Fruit fly (Drosophila melanogaster) whole organism, embryonic: ENCODE results near the gene COX7AL.
A peak's percentile ranks its signal among the peaks of the same experiment; 100 is the strongest.

Source experiments
- Abd-B ChIP-seq: fragments of 200-800 bp; sonication (Bioruptor generic); optimal IDR thresholded peaks from 2 replicates; lab custom pipeline; 2018; ENCODE audit warnings: missing biosample characterization, mild to moderate bottlenecking, missing genetic modification characterization, moderate library complexity
- CG11398 ChIP-seq: fragments of 200-800 bp; sonication (Bioruptor generic); optimal IDR thresholded peaks from 2 replicates; lab custom pipeline; 2016; ENCODE audit warnings: missing biosample characterization, missing genetic modification characterization
- CG11504 ChIP-seq: fragments of 200-800 bp; sonication (Bioruptor generic); optimal IDR thresholded peaks from 3 replicates; lab custom pipeline; 2019; ENCODE audit warnings: missing biosample characterization, mild to moderate bottlenecking, missing genetic modification characterization, moderate library complexity
- CG11696 ChIP-seq: fragments of 200-800 bp; sonication (Bioruptor generic); IDR thresholded peaks from 2 replicates; pipeline ENCODE4 v1.3.6; 2022; ENCODE audit warnings: missing biosample characterization, missing genetic modification characterization
- CG13775 ChIP-seq: fragments of 200-800 bp; sonication (Bioruptor generic); optimal IDR thresholded peaks from 3 replicates; lab custom pipeline; 2017; ENCODE audit warnings: missing biosample characterization, mild to moderate bottlenecking, missing genetic modification characterization
- CG15073 ChIP-seq: fragments of 200-800 bp; sonication (Bioruptor generic); optimal IDR thresholded peaks from 2 replicates; lab custom pipeline; 2016; ENCODE audit warnings: missing biosample characterization, missing genetic modification characterization
- CG15514 ChIP-seq: fragments of 200-800 bp; sonication (Bioruptor generic); optimal IDR thresholded peaks from 3 replicates; lab custom pipeline; 2017; ENCODE audit warnings: missing biosample characterization, missing genetic modification characterization, mild to moderate bottlenecking, moderate library complexity, missing genetic modification reagents
- CG1647 ChIP-seq: fragments of 200-800 bp; sonication (Bioruptor generic); optimal IDR thresholded peaks from 3 replicates; lab custom pipeline; 2016; ENCODE audit warnings: missing biosample characterization, missing genetic modification characterization
- CG30403 ChIP-seq: fragments of 200-800 bp; sonication (Bioruptor generic); optimal IDR thresholded peaks from 3 replicates; lab custom pipeline; 2016; ENCODE audit warnings: missing biosample characterization, missing genetic modification characterization
- CG3065 ChIP-seq: fragments of 200-800 bp; sonication (Bioruptor generic); optimal IDR thresholded peaks from 2 replicates; lab custom pipeline; 2016; ENCODE audit warnings: missing biosample characterization, missing genetic modification characterization
- CG31365 ChIP-seq: fragments of 200-800 bp; sonication (Bioruptor generic); optimal IDR thresholded peaks from 2 replicates; lab custom pipeline; 2018; ENCODE audit warnings: missing biosample characterization, mild to moderate bottlenecking, missing genetic modification characterization
- CG3163 ChIP-seq: fragments of 200-800 bp; sonication (Bioruptor generic); optimal IDR thresholded peaks from 3 replicates; lab custom pipeline; 2016; ENCODE audit warnings: missing biosample characterization, missing genetic modification characterization
- CG32532 ChIP-seq: fragments of 200-800 bp; sonication (Bioruptor generic); IDR thresholded peaks from 2 replicates; pipeline ENCODE4 v1.3.6; 2022; ENCODE audit warnings: missing biosample characterization, missing genetic modification characterization
- CG32772 ChIP-seq: fragments of 200-800 bp; sonication (Bioruptor generic); IDR thresholded peaks from 2 replicates; pipeline ENCODE4 v1.3.6; 2022; ENCODE audit warnings: missing biosample characterization, missing genetic modification characterization
- CG34224 ChIP-seq: fragments of 200-800 bp; sonication (Bioruptor generic); IDR thresholded peaks from 3 replicates; pipeline ENCODE4 v1.3.6; 2022; ENCODE audit warnings: missing biosample characterization, missing genetic modification characterization; ENCODE audit not compliant: partially characterized antibody
- CG6654 ChIP-seq: fragments of 200-800 bp; sonication (Bioruptor generic); optimal IDR thresholded peaks from 2 replicates; lab custom pipeline; 2017; ENCODE audit warnings: missing biosample characterization, mild to moderate bottlenecking, missing genetic modification characterization
- CG7839 ChIP-seq: fragments of 200-800 bp; sonication (Bioruptor generic); optimal IDR thresholded peaks from 3 replicates; lab custom pipeline; 2018; ENCODE audit warnings: missing biosample characterization, mild to moderate bottlenecking, missing genetic modification characterization, moderate library complexity
- CG7963 ChIP-seq: fragments of 200-800 bp; sonication (Bioruptor generic); IDR thresholded peaks from 3 replicates; pipeline ENCODE4 v1.3.6; 2022; ENCODE audit warnings: missing biosample characterization, missing genetic modification characterization; ENCODE audit not compliant: partially characterized antibody
- CG8765 ChIP-seq: fragments of 200-800 bp; sonication (Bioruptor generic); IDR thresholded peaks from 2 replicates; pipeline ENCODE4 v1.3.6; 2022; ENCODE audit warnings: missing biosample characterization, missing genetic modification characterization
- CG9215 ChIP-seq: fragments of 200-800 bp; sonication (Bioruptor generic); IDR thresholded peaks from 2 replicates; pipeline ENCODE4 v1.3.6; 2022; ENCODE audit warnings: missing biosample characterization, missing genetic modification characterization
- CG9437 ChIP-seq: fragments of 200-800 bp; sonication (Bioruptor generic); optimal IDR thresholded peaks from 2 replicates; lab custom pipeline; 2018; ENCODE audit warnings: missing biosample characterization, mild to moderate bottlenecking, missing genetic modification characterization
- CoRest ChIP-seq: fragments of 200-800 bp; sonication (Bioruptor generic); optimal IDR thresholded peaks from 3 replicates; lab custom pipeline; 2018; ENCODE audit warnings: missing biosample characterization, mild to moderate bottlenecking, missing genetic modification characterization, moderate library complexity
- Dad ChIP-seq: fragments of 200-800 bp; sonication (Bioruptor generic); optimal IDR thresholded peaks from 3 replicates; lab custom pipeline; 2016; ENCODE audit warnings: missing biosample characterization, missing genetic modification characterization
- Deaf1 ChIP-seq: fragments of 200-800 bp; optimal IDR thresholded peaks from 3 replicates; lab custom pipeline; 2019; ENCODE audit warnings: missing biosample characterization, mild to moderate bottlenecking, missing genetic modification characterization, moderate library complexity
- Dref ChIP-seq: fragments of 200-800 bp; sonication (Bioruptor generic); IDR thresholded peaks from 2 replicates; pipeline ENCODE4 v1.3.6; 2022; ENCODE audit warnings: missing biosample characterization, missing genetic modification characterization
- Fer3 ChIP-seq: fragments of 200-800 bp; sonication (Bioruptor generic); optimal IDR thresholded peaks from 2 replicates; lab custom pipeline; 2018; ENCODE audit warnings: missing biosample characterization, mild to moderate bottlenecking, missing genetic modification characterization, moderate library complexity
- GATAe ChIP-seq: fragments of 200-800 bp; sonication (Bioruptor generic); conservative IDR thresholded peaks from 2 replicates; pipeline ENCODE4 v1.3.6; 2022; ENCODE audit warnings: missing biosample characterization, missing genetic modification characterization
- HHEX ChIP-seq: fragments of 200-800 bp; sonication (Bioruptor generic); optimal IDR thresholded peaks from 3 replicates; lab custom pipeline; 2017; ENCODE audit warnings: missing biosample characterization, mild to moderate bottlenecking, missing genetic modification characterization, missing genetic modification reagents
- Hey ChIP-seq: fragments of 200-800 bp; sonication (Bioruptor generic); optimal IDR thresholded peaks from 3 replicates; lab custom pipeline; 2018; ENCODE audit warnings: missing biosample characterization, mild to moderate bottlenecking, missing genetic modification characterization
- Hmx ChIP-seq: fragments of 200-800 bp; sonication (Bioruptor generic); optimal IDR thresholded peaks from 2 replicates; lab custom pipeline; 2016; ENCODE audit warnings: missing biosample characterization, missing genetic modification characterization
- Jarid2 ChIP-seq: fragments of 200-800 bp; sonication (Bioruptor generic); optimal IDR thresholded peaks from 3 replicates; lab custom pipeline; 2017; ENCODE audit warnings: mild to moderate bottlenecking, missing biosample characterization, missing genetic modification reagents, missing genetic modification characterization
- Mes4 ChIP-seq: fragments of 200-800 bp; sonication (Bioruptor generic); optimal IDR thresholded peaks from 2 replicates; lab custom pipeline; 2016; ENCODE audit warnings: missing biosample characterization, missing genetic modification characterization
- Rfx ChIP-seq: fragments of 200-800 bp; sonication (Bioruptor generic); IDR thresholded peaks from 2 replicates; pipeline ENCODE4 v1.3.6; 2022; ENCODE audit warnings: missing biosample characterization, missing genetic modification characterization
- Rx ChIP-seq: fragments of 200-800 bp; sonication (Bioruptor generic); IDR thresholded peaks from 2 replicates; pipeline ENCODE4 v1.3.6; 2022; ENCODE audit warnings: missing biosample characterization, missing genetic modification characterization
- Sin3A ChIP-seq: fragments of >200 bp; optimal IDR thresholded peaks from 2 replicates; lab custom pipeline; 2018
- al ChIP-seq: fragments of 200-800 bp; sonication (Bioruptor generic); IDR thresholded peaks from 2 replicates; pipeline ENCODE4 v1.3.6; 2022; ENCODE audit warnings: missing biosample characterization, missing genetic modification characterization
- ap ChIP-seq: fragments of 200-800 bp; sonication (Bioruptor generic); IDR thresholded peaks from 2 replicates; pipeline ENCODE4 v1.3.6; 2022; ENCODE audit warnings: missing biosample characterization, missing genetic modification characterization
- ato ChIP-seq: fragments of 200-800 bp; sonication (Bioruptor generic); IDR thresholded peaks from 2 replicates; pipeline ENCODE4 v1.3.6; 2022; ENCODE audit warnings: missing biosample characterization, missing genetic modification characterization; ENCODE audit not compliant: partially characterized antibody
- bsh ChIP-seq, 2 experiments: fragments of 200-800 bp; sonication (Bioruptor generic); optimal IDR thresholded peaks; 2 replicates each; lab custom pipeline; 2017 to 2018; ENCODE audit warnings: mild to moderate bottlenecking in 2 of 2, missing biosample characterization in 2 of 2, missing genetic modification characterization in 2 of 2, moderate library complexity in 1 of 2
- chm ChIP-seq: fragments of 200-800 bp; sonication (Bioruptor generic); IDR thresholded peaks from 2 replicates; pipeline ENCODE4 v1.3.6; 2022; ENCODE audit warnings: missing biosample characterization, missing genetic modification characterization
- dati ChIP-seq: fragments of 200-800 bp; sonication (Bioruptor generic); IDR thresholded peaks from 2 replicates; pipeline ENCODE4 v1.3.6; 2022; ENCODE audit warnings: missing biosample characterization, missing genetic modification characterization
- en ChIP-seq: fragments of 200-800 bp; sonication (Bioruptor generic); optimal IDR thresholded peaks from 2 replicates; lab custom pipeline; 2016; ENCODE audit warnings: missing biosample characterization, missing genetic modification characterization
- fd3F ChIP-seq: fragments of 200-800 bp; sonication (Bioruptor generic); optimal IDR thresholded peaks from 2 replicates; lab custom pipeline; 2018; ENCODE audit warnings: missing biosample characterization, mild to moderate bottlenecking, missing genetic modification characterization, moderate library complexity
- fu2 ChIP-seq: fragments of 200-800 bp; sonication (Bioruptor generic); optimal IDR thresholded peaks from 2 replicates; lab custom pipeline; 2016; ENCODE audit warnings: missing biosample characterization, missing genetic modification characterization
- grau ChIP-seq: fragments of 200-800 bp; optimal IDR thresholded peaks from 3 replicates; lab custom pipeline; 2019; ENCODE audit warnings: missing biosample characterization, mild to moderate bottlenecking, missing genetic modification characterization, moderate library complexity
- mld ChIP-seq: fragments of 200-800 bp; sonication (Bioruptor generic); IDR thresholded peaks from 3 replicates; pipeline ENCODE4 v1.3.6; 2022; ENCODE audit warnings: missing biosample characterization, missing genetic modification characterization; ENCODE audit not compliant: partially characterized antibody
- nerfin-1 ChIP-seq: fragments of 200-800 bp; sonication (Bioruptor generic); optimal IDR thresholded peaks from 3 replicates; lab custom pipeline; 2019; ENCODE audit warnings: missing biosample characterization, mild to moderate bottlenecking, missing genetic modification characterization, moderate library complexity
- nerfin-2 ChIP-seq: fragments of 200-800 bp; sonication (Bioruptor generic); IDR thresholded peaks from 2 replicates; pipeline ENCODE4 v1.3.6; 2022; ENCODE audit warnings: missing biosample characterization, missing genetic modification characterization; ENCODE audit not compliant: partially characterized antibody
- sc ChIP-seq, 3 experiments: fragments of >200 bp in 2 of 3; fragments of 200-800 bp in 1 of 3; sonication (Bioruptor generic) in 1 of 3; optimal IDR thresholded peaks; 2 replicates in 2 of 3; 3 replicates in 1 of 3; lab custom pipeline; 2017; ENCODE audit warnings: mild to moderate bottlenecking in 1 of 3, missing biosample characterization in 1 of 3, missing genetic modification characterization in 1 of 3, missing genetic modification reagents in 1 of 3
- wdn ChIP-seq: fragments of 200-800 bp; sonication (Bioruptor generic); IDR thresholded peaks from 2 replicates; pipeline ENCODE4 v1.3.6; 2022; ENCODE audit warnings: missing biosample characterization, missing genetic modification characterization

COX7AL gene

DNA sequence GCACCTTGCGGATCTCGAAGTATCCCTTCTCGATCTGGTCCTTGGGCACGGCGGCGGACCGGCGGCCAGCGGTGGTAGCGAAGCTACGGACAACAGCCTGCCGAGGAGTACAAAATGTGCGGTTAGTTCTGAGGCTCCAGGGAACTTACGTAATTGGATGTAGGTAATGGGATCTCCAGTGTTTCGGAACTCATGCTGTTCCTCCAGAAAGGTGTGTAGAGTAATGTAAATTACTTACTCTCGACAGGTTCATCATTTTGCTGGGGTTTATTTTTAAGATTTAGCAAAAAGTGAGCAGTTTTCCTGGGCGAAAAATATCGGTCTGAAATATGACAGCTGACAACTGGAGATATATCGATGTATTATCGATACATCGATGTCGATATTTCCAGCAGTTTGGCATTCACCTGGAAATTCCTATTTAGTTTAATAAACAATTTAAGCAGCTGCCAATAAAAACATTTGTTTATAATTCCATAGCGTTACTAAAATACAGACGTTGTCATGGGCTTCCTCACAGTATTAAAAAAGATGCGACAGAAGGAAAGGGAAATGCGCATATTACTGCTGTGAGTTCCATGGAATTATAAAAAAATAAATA is 2.7 kb upstream of the COX7AL start, which contains the start of the genes COX7A and Arl2 (continued):
- TF ChIP-seq CG32532, result peak; percentile 47; the same call in 1 of the 2 replicates
- TF ChIP-seq Dad (GFP tag; lab: Kevin White, UChicago), result no peak
- TF ChIP-seq Dref (GFP tag; lab: Robert Waterston, UW), result peak; percentile 95
- TF ChIP-seq dati (GFP tag; lab: Robert Waterston, UW), result no peak
- no peak for TF ChIP-seq Abd-B
- TF ChIP-seq ato (GFP tag; lab: Robert Waterston, UW), result peak; percentile 96
- no peak for TF ChIP-seq CG11504 (tag; lab: Kevin White, UChicago)
- no peak for TF ChIP-seq Deaf1 (tag; lab: Kevin White, UChicago)
- TF ChIP-seq CG32772 (GFP tag; lab: Robert Waterston, UW), result no peak
- no peak for TF ChIP-seq CG3065
- TF ChIP-seq CG7963, result peak; percentile 90
- no peak for TF ChIP-seq CG11398 (GFP tag; lab: Kevin White, UChicago)
- no peak for TF ChIP-seq fd3F (GFP tag; lab: Kevin White, UChicago)
- no peak for TF ChIP-seq wdn (GFP tag; lab: Robert Waterston, UW)
- TF ChIP-seq CG7839 (tag; lab: Kevin White, UChicago), result no peak
- TF ChIP-seq CG30403 (GFP tag; lab: Kevin White, UChicago), result no peak
- TF ChIP-seq GATAe (GFP tag; lab: Robert Waterston, UW), result no peak
- no peak for TF ChIP-seq en
- TF ChIP-seq fu2, result no peak
- TF ChIP-seq CG15073 (GFP tag; lab: Kevin White, UChicago), result no peak
- TF ChIP-seq Jarid2 (GFP tag; lab: Kevin White, UChicago), result no peak
- peak; percentile 30 for TF ChIP-seq Sin3A
- TF ChIP-seq CG3163, result no peak
- no peak for TF ChIP-seq Fer3 (tag; lab: Kevin White, UChicago)
- no peak for TF ChIP-seq Rfx (GFP tag; lab: Robert Waterston, UW)
- peak; percentile 14 for TF ChIP-seq nerfin-1 (tag; lab: Kevin White, UChicago)
- TF ChIP-seq Hmx (GFP tag; lab: Kevin White, UChicago), result no peak
- TF ChIP-seq CG31365 (tag; lab: Kevin White, UChicago), result peak; percentile 8
- TF ChIP-seq HHEX (GFP tag; lab: Kevin White, UChicago), result no peak
- TF ChIP-seq CG8765 (GFP tag; lab: Robert Waterston, UW), result no peak
- peak; percentile 89 for TF ChIP-seq nerfin-2 (GFP tag; lab: Robert Waterston, UW)
- peak; percentile 97 for TF ChIP-seq CG34224 (GFP tag; lab: Robert Waterston, UW)
- TF ChIP-seq mld, result peak; percentile 93
- no peak for TF ChIP-seq grau (tag; lab: Kevin White, UChicago)
- no peak for TF ChIP-seq Rx
- no peak for TF ChIP-seq CG9215 (GFP tag; lab: Robert Waterston, UW)
- TF ChIP-seq CoRest (tag; lab: Kevin White, UChicago), result no peak
- TF ChIP-seq Hey (tag; lab: Kevin White, UChicago), result no peak
- TF ChIP-seq chm (GFP tag; lab: Robert Waterston, UW), result no peak
- no peak for TF ChIP-seq al (GFP tag; lab: Robert Waterston, UW)
- no peak for TF ChIP-seq sc (optimal IDR thresholded peaks at IDR 0.05; lab: Kevin White, UChicago)
- TF ChIP-seq sc (GFP tag; optimal IDR thresholded peaks at IDR 0.05; lab: Kevin White, UChicago), result no peak
- no peak for TF ChIP-seq CG13775
- TF ChIP-seq CG9437 (GFP tag; lab: Kevin White, UChicago), result no peak
- no peak for TF ChIP-seq ap (GFP tag; lab: Robert Waterston, UW)
- no peak for TF ChIP-seq CG6654 (GFP tag; lab: Kevin White, UChicago)
- TF ChIP-seq CG1647 (GFP tag; lab: Kevin White, UChicago), result no peak
- TF ChIP-seq Mes4 (GFP tag; lab: Kevin White, UChicago), result no peak
- TF ChIP-seq bsh (GFP tag; optimal IDR thresholded peaks at IDR 0.05; lab: Kevin White, UChicago), result no peak
- TF ChIP-seq CG11696, result no peak
- TF ChIP-seq CG15514 (GFP tag; lab: Kevin White, UChicago), result peak; percentile 47
